Worm (Caenorhabditis elegans) whole organism, L1 larva: ENCODE measurements around the gene egrh-3.

Experiments
- C04F5.9 ChIP-seq: sonication (generic microtip); optimal IDR thresholded peaks from 2 replicates; lab custom pipeline; 2016; ENCODE audit warnings: missing genetic modification characterization, missing compliant biosample characterization
- C16A3.4 ChIP-seq: fragments of 150-350 bp; optimal IDR thresholded peaks from 2 replicates; lab custom pipeline; 2014; ENCODE audit warnings: missing biosample characterization, missing genetic modification characterization
- F16B12.6 ChIP-seq: fragments of 150-350 bp; optimal IDR thresholded peaks from 2 replicates; lab custom pipeline; 2014; ENCODE audit warnings: missing biosample characterization, missing genetic modification characterization
- ceh-82 ChIP-seq, 3 experiments: fragments of 150-350 bp in 1 of 3; sonication (generic microtip) in 2 of 3; optimal IDR thresholded peaks; 2 replicates each; lab custom pipeline; 2014 to 2017; ENCODE audit warnings: missing biosample characterization in 3 of 3, missing genetic modification characterization in 3 of 3
- ceh-88 ChIP-seq: fragments of 200-800 bp; sonication (Bioruptor generic); IDR thresholded peaks from 2 replicates; pipeline ENCODE4 v1.3.6; 2022; ENCODE audit warnings: missing genetic modification characterization, missing compliant biosample characterization
- dpl-1 ChIP-seq, 3 experiments: fragments of 150-350 bp in 2 of 3; sonication (generic microtip) in 1 of 3; optimal IDR thresholded peaks; 2 replicates each; lab custom pipeline; 2014 to 2017; ENCODE audit warnings: missing biosample characterization in 3 of 3, missing genetic modification characterization in 3 of 3, missing genetic modification reagents in 3 of 3
- dsc-1 ChIP-seq: sonication (generic microtip); optimal IDR thresholded peaks from 2 replicates; lab custom pipeline; 2016; ENCODE audit warnings: mild to moderate bottlenecking, missing genetic modification characterization, missing compliant biosample characterization
- efl-1 ChIP-seq, 4 experiments: fragments of 150-350 bp; optimal IDR thresholded peaks in 3 of 4; peaks in 1 of 4; 1 replicate in 1 of 4; 2 replicates in 3 of 4; lab custom pipeline; 2014; ENCODE audit warnings: missing biosample characterization in 2 of 4, missing genetic modification characterization in 2 of 4, missing genetic modification reagents in 2 of 4
- hlh-4 ChIP-seq: sonication (generic microtip); optimal IDR thresholded peaks from 2 replicates; lab custom pipeline; 2016; ENCODE audit warnings: mild to moderate bottlenecking, missing genetic modification characterization, missing compliant biosample characterization
- isw-1 ChIP-seq: fragments of 200-800 bp; sonication (Bioruptor generic); IDR thresholded peaks from 2 replicates; pipeline ENCODE4 v1.3.6; 2022; ENCODE audit warnings: missing genetic modification characterization, missing compliant biosample characterization
- jun-1 ChIP-seq: fragments of 150-350 bp; optimal IDR thresholded peaks from 2 replicates; lab custom pipeline; 2014; ENCODE audit warnings: missing biosample characterization, missing genetic modification reagents, missing genetic modification characterization
- lin-13 ChIP-seq: fragments of 150-350 bp; optimal IDR thresholded peaks from 2 replicates; lab custom pipeline; 2014; ENCODE audit warnings: missing biosample characterization, missing genetic modification reagents, missing genetic modification characterization
- lin-14 ChIP-seq: fragments of 200-800 bp; sonication (Bioruptor generic); optimal IDR thresholded peaks from 2 replicates; lab custom pipeline; 2018; ENCODE audit warnings: mild to moderate bottlenecking, missing genetic modification characterization, moderate library complexity, missing compliant biosample characterization
- lin-15B ChIP-seq: fragments of 150-350 bp; sonication (generic microtip); optimal IDR thresholded peaks from 3 replicates; lab custom pipeline; 2014; ENCODE audit warnings: missing biosample characterization, missing genetic modification characterization
- lin-35 ChIP-seq, 2 experiments: fragments of 150-350 bp; optimal IDR thresholded peaks; 2 replicates each; lab custom pipeline; 2014; ENCODE audit warnings: missing biosample characterization in 2 of 2, missing genetic modification characterization in 2 of 2, missing genetic modification reagents in 2 of 2
- lsy-2 ChIP-seq, 2 experiments: fragments of 150-350 bp; optimal IDR thresholded peaks; 2 replicates each; lab custom pipeline; 2014; ENCODE audit warnings: missing biosample characterization in 2 of 2, missing genetic modification characterization in 2 of 2
- mdl-1 ChIP-seq, 2 experiments: fragments of 150-350 bp; optimal IDR thresholded peaks; 2 replicates each; lab custom pipeline; 2014 to 2017; ENCODE audit warnings: missing biosample characterization in 2 of 2, missing genetic modification characterization in 2 of 2, inconsistent platforms in 1 of 2
- mef-2 ChIP-seq: fragments of 150-350 bp; optimal IDR thresholded peaks from 2 replicates; lab custom pipeline; 2014; ENCODE audit warnings: missing biosample characterization, missing genetic modification characterization
- nhr-20 ChIP-seq: sonication (generic microtip); optimal IDR thresholded peaks from 2 replicates; lab custom pipeline; 2016; ENCODE audit warnings: mild to moderate bottlenecking, missing genetic modification characterization, missing compliant biosample characterization
- nhr-71 ChIP-seq: sonication (generic microtip); optimal IDR thresholded peaks from 2 replicates; lab custom pipeline; 2016; ENCODE audit warnings: mild to moderate bottlenecking, missing genetic modification characterization, moderate library complexity, missing compliant biosample characterization
- nhr-84 ChIP-seq: sonication (generic microtip); optimal IDR thresholded peaks from 2 replicates; lab custom pipeline; 2017; ENCODE audit warnings: missing biosample characterization, missing genetic modification characterization
- nhr-85 ChIP-seq: sonication (generic microtip); peaks from one replicate; lab custom pipeline; 2016; ENCODE audit warnings: missing genetic modification characterization, inconsistent platforms, missing compliant biosample characterization
- pag-3 ChIP-seq: sonication (generic microtip); optimal IDR thresholded peaks from 2 replicates; lab custom pipeline; 2017; ENCODE audit warnings: missing genetic modification characterization, mild to moderate bottlenecking, missing compliant biosample characterization, antibody characterized with exemption, borderline replicate concordance; ENCODE audit not compliant: insufficient read depth
- rnt-1 ChIP-seq: sonication (generic microtip); optimal IDR thresholded peaks from 2 replicates; lab custom pipeline; 2016; ENCODE audit warnings: mild to moderate bottlenecking, missing genetic modification characterization, moderate library complexity, missing compliant biosample characterization
- snu-23 ChIP-seq: sonication (generic microtip); optimal IDR thresholded peaks from 2 replicates; lab custom pipeline; 2016; ENCODE audit warnings: missing genetic modification characterization, missing compliant biosample characterization
- sox-4 ChIP-seq: sonication (generic microtip); optimal IDR thresholded peaks from 2 replicates; lab custom pipeline; 2016; ENCODE audit warnings: missing genetic modification characterization, missing compliant biosample characterization
- swsn-7 ChIP-seq: sonication (generic microtip); optimal IDR thresholded peaks from 2 replicates; lab custom pipeline; 2016; ENCODE audit warnings: missing genetic modification characterization, missing compliant biosample characterization
- unc-130 ChIP-seq: fragments of 150-350 bp; optimal IDR thresholded peaks from 2 replicates; lab custom pipeline; 2017; ENCODE audit warnings: missing biosample characterization, missing genetic modification characterization, inconsistent platforms
- unc-62 ChIP-seq: fragments of 150-350 bp; optimal IDR thresholded peaks from 2 replicates; lab custom pipeline; 2014; ENCODE audit warnings: missing biosample characterization, missing genetic modification reagents, missing genetic modification characterization
- unc-86 ChIP-seq: sonication (generic microtip); optimal IDR thresholded peaks from 2 replicates; lab custom pipeline; 2016; ENCODE audit warnings: missing genetic modification characterization, missing compliant biosample characterization
- unc-98 ChIP-seq: fragments of 200-800 bp; sonication (Bioruptor generic); IDR thresholded peaks from 2 replicates; pipeline ENCODE4 v1.3.6; 2022; ENCODE audit warnings: missing genetic modification characterization, missing compliant biosample characterization
- zip-4 ChIP-seq: fragments of 200-800 bp; sonication (Bioruptor generic); optimal IDR thresholded peaks from 2 replicates; lab custom pipeline; 2018; ENCODE audit warnings: mild to moderate bottlenecking, missing genetic modification characterization, moderate library complexity, missing compliant biosample characterization
- ztf-4 ChIP-seq: fragments of 150-350 bp; optimal IDR thresholded peaks from 2 replicates; lab custom pipeline; 2014; ENCODE audit warnings: missing biosample characterization, missing genetic modification characterization

Gene egrh-3

DNA sequence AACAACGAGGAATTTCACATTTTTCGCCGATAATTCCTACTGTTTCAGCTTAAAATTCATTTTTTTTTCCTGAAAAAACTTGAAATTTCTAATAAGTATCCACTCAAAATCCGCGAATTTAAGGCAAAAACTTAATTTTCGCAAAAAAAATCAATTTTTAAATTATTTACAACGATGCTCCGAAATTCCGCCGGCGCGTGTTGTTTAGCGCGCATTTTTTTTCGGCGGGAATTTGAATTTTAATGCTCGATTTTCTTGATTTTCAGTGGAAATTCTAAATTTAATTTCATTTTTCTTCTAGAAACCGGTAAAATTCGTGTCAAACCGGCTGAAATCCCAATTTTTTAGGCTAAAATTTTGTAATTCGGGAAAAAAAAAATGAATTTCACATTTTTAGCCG is 20.4 kb downstream of the egrh-3 start:
- peak in 1 of 2 experiments; percentile 8 for TF ChIP-seq efl-1 (optimal IDR thresholded peaks at IDR 0.05; lab: Kevin White, UChicago)
- TF ChIP-seq efl-1 (GFP tag; optimal IDR thresholded peaks at IDR 0.05 in 1 of 2; lab: Kevin White, UChicago): peak in 1 of 2 experiments; percentile 25
- TF ChIP-seq, all 84 proteins: peak for 1; not testable (repeated sequence) for 83

- TF ChIP-seq jun-1 (tag; lab: Kevin White, UChicago) (no peak), lin-15B (no peak), F16B12.6 (peak; percentile 75), C04F5.9 (no peak), lin-14 (GFP tag; lab: Kevin White, UChicago) (no peak), dpl-1 (GFP tag; optimal IDR thresholded peaks at IDR 0.05; lab: Kevin White, UChicago) (peak in 2 of 3 experiments; percentile 0 to 49), lsy-2 (tag; optimal IDR thresholded peaks at IDR 0.05; lab: Kevin White, UChicago) (peak; percentile 85 to 97), lin-35 (GFP tag; optimal IDR thresholded peaks at IDR 0.05; lab: Kevin White, UChicago) (peak in 1 of 2 experiments; percentile 29), ztf-4 (no peak), ceh-88 (GFP tag; lab: Robert Waterston, UW) (no peak), efl-1 (optimal IDR thresholded peaks at IDR 0.05; lab: Kevin White, UChicago) (peak; percentile 15 to 35), efl-1 (GFP tag; optimal IDR thresholded peaks at IDR 0.05 in 1 of 2; lab: Kevin White, UChicago) (peak; percentile 51 to 92), C16A3.4 (no peak), mef-2 (tag; lab: Kevin White, UChicago) (no peak), unc-86 (no peak)
Measured at ce11 chrIV:2666586-2667100, 21.9 kb downstream of the egrh-3 start, which contains the start of gene Y69A2AR.1. Gene Y69A2AR.1, plus strand, starts transcription at chrIV:2667050.

DNA sequence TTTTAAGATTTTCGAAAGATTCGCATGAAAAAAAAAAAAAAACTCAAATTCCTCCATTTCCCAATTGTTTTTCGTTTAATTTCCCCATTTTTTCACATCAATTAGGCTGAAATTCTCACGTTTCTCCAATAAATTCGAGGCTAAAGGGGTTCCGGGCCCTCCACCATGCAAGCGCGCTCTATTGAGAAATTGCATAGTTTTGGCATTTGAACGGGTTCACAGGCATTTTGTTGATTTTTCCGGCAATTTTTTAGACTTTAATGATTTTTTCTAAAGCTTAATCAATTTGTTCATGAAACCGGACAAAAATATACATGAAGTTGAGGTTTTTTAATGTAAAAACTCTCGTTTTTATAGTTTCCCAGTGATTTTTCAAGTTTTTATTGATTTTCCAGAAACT is 22.4 kb downstream of the egrh-3 start:
- TF ChIP-seq F16B12.6: peak; percentile 22
- TF ChIP-seq pag-3: peak; percentile 72
- peak; percentile 35 to 56 for TF ChIP-seq lin-35 (GFP tag; optimal IDR thresholded peaks at IDR 0.05; lab: Kevin White, UChicago)
- TF ChIP-seq unc-130 (tag; lab: Kevin White, UChicago): no peak
- TF ChIP-seq nhr-85 (tag; lab: Kevin White, UChicago): peak; percentile 53
- no peak for TF ChIP-seq isw-1
- TF ChIP-seq rnt-1: peak; percentile 25
- TF ChIP-seq nhr-84 (tag; lab: Kevin White, UChicago): no peak
- no peak for TF ChIP-seq unc-62 (GFP tag; lab: Kevin White, UChicago)
- TF ChIP-seq hlh-4 (tag; lab: Kevin White, UChicago): no peak
- peak; percentile 25 for TF ChIP-seq lin-15B
- peak; percentile 38 to 64 (median 39) for TF ChIP-seq dpl-1 (GFP tag; optimal IDR thresholded peaks at IDR 0.05; lab: Kevin White, UChicago)
- TF ChIP-seq lin-14 (GFP tag; lab: Kevin White, UChicago): peak; percentile 36
- TF ChIP-seq efl-1 (optimal IDR thresholded peaks at IDR 0.05; lab: Kevin White, UChicago): peak; percentile 8 to 38
- TF ChIP-seq efl-1 (GFP tag; optimal IDR thresholded peaks at IDR 0.05 in 1 of 2; lab: Kevin White, UChicago): peak; percentile 50 to 94
- peak in 1 of 3 experiments; percentile 18 for TF ChIP-seq ceh-82 (tag; optimal IDR thresholded peaks at IDR 0.05; lab: Kevin White, UChicago)
- TF ChIP-seq lin-13 (GFP tag; lab: Kevin White, UChicago): no peak

DNA sequence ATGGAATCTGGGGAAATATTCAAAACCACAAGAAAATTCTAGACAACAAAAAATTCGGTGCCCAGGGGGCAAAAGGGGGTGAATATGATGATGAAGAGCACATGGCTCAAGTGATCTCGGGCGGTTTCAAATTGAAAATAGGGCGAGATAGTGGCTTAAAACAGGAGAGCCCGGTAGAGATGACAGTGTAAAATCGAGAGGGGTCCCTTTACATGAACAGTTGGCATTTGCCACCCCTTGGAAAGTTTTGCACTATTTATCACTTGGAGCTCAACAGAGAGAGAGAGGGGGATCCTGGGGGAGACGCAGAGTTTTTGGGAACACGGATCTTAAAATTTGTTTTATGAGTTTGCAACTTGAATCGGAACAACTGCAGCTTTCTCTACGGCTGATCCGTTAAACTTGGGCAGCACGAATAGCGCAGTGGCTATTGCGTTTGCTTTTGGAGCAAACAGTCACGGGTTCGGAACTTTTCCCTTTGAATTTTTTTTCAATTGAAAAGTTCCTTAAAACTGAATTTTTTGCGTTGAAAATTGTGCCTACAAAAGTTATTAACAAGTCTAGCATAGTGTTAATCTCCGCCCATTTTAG is 23.1 kb downstream of the egrh-3 start:
- peak; percentile 54 for TF ChIP-seq rnt-1
- no peak for TF ChIP-seq sox-4 (tag; lab: Kevin White, UChicago)
- peak; percentile 30 for TF ChIP-seq snu-23 (GFP tag; lab: Kevin White, UChicago)
- no peak for TF ChIP-seq ceh-82 (tag; optimal IDR thresholded peaks at IDR 0.05; lab: Kevin White, UChicago)
- peak in 1 of 2 experiments; percentile 23 for TF ChIP-seq efl-1 (optimal IDR thresholded peaks at IDR 0.05; lab: Kevin White, UChicago)
- TF ChIP-seq efl-1 (GFP tag; optimal IDR thresholded peaks at IDR 0.05 in 1 of 2; lab: Kevin White, UChicago): peak; percentile 4 to 64
- TF ChIP-seq lsy-2 (tag; optimal IDR thresholded peaks at IDR 0.05; lab: Kevin White, UChicago): peak in 1 of 2 experiments; percentile 59
- peak; percentile 79 for TF ChIP-seq lin-14 (GFP tag; lab: Kevin White, UChicago)
- peak; percentile 99 for TF ChIP-seq pag-3
- TF ChIP-seq nhr-20 (tag; lab: Kevin White, UChicago): peak; percentile 31
- TF ChIP-seq swsn-7 (tag; lab: Kevin White, UChicago): peak; percentile 16
- peak; percentile 25 for TF ChIP-seq dsc-1 (tag; lab: Kevin White, UChicago)
- TF ChIP-seq unc-98 (GFP tag; lab: Robert Waterston, UW): 0 out of 2 replicates have a peak, but pooled peaks have one; percentile 40
- TF ChIP-seq mdl-1 (tag; optimal IDR thresholded peaks at IDR 0.05; lab: Kevin White, UChicago): peak in 1 of 2 experiments; percentile 29
- no peak for TF ChIP-seq zip-4
- peak; percentile 74 for TF ChIP-seq nhr-71 (tag; lab: Kevin White, UChicago)
